Worm (Caenorhabditis elegans) whole organism, mixed stage, embryonic: ENCODE results near the gene mup-2.

Source experiments
- blmp-1 ChIP-seq: fragments of 150-350 bp; optimal IDR thresholded peaks from 2 replicates; lab custom pipeline; 2014; ENCODE audit warnings: missing biosample characterization, missing genetic modification characterization
- cnd-1 ChIP-seq: fragments of 200-800 bp; sonication (Bioruptor generic); optimal IDR thresholded peaks from 2 replicates; lab custom pipeline; 2018; ENCODE audit warnings: mild to moderate bottlenecking, missing genetic modification characterization, missing compliant biosample characterization
- elt-1 ChIP-seq: sonication (generic microtip); optimal IDR thresholded peaks from 2 replicates; lab custom pipeline; 2017; ENCODE audit warnings: missing genetic modification characterization, mild to moderate bottlenecking, missing compliant biosample characterization, antibody characterized with exemption, moderate library complexity, borderline replicate concordance; ENCODE audit not compliant: insufficient read depth
- mls-2 ChIP-seq: sonication (generic microtip); optimal IDR thresholded peaks from 2 replicates; lab custom pipeline; 2016; ENCODE audit warnings: mild to moderate bottlenecking, missing genetic modification characterization, moderate library complexity, missing compliant biosample characterization
- pha-4 ChIP-seq: fragments of 150-350 bp; optimal IDR thresholded peaks from 2 replicates; lab custom pipeline; 2018; ENCODE audit warnings: missing biosample characterization, missing genetic modification reagents, missing genetic modification characterization
- snpc-4 ChIP-seq: fragments of 150-350 bp; optimal IDR thresholded peaks from 2 replicates; lab custom pipeline; 2014; ENCODE audit warnings: missing biosample characterization, missing genetic modification characterization
- unc-120 ChIP-seq: sonication (generic microtip); optimal IDR thresholded peaks from 2 replicates; lab custom pipeline; 2017; ENCODE audit warnings: missing genetic modification characterization, missing compliant biosample characterization; ENCODE audit not compliant: poor library complexity, severe bottlenecking
- ztf-11 ChIP-seq: fragments of 150-350 bp; optimal IDR thresholded peaks from 2 replicates; lab custom pipeline; 2014; ENCODE audit warnings: missing biosample characterization, missing genetic modification characterization

ce11 chrX:6385185-6385584 is 24.8 kb downstream of the mup-2 start, which contains the start of gene igdb-3:
- TF ChIP-seq unc-120 (tag; lab: Kevin White, UChicago) (no peak), cnd-1 (tag; lab: Kevin White, UChicago) (no peak), pha-4 (tag; lab: Kevin White, UChicago) (no peak), snpc-4 (tag; lab: Kevin White, UChicago) (no peak), ztf-11 (tag; lab: Kevin White, UChicago) (no peak), elt-1 (no peak), mls-2 (tag; lab: Kevin White, UChicago) (no peak), blmp-1 (tag; lab: Kevin White, UChicago) (no peak)
